Fruit fly (Drosophila melanogaster): ENCODE results near the gene CG6830.

- no peak for TF ChIP-seq insv (optimal IDR thresholded peaks at IDR 0.05)
- no peak for TF ChIP-seq h (optimal IDR thresholded peaks at IDR 0.05)
- no peak for TF ChIP-seq psq (optimal IDR thresholded peaks at IDR 0.05)
Observed at dm6 chr3R:11650105-11651039, 33.8 kb downstream of the CG6830 start, which contains the start of the genes Csk and Elp1.
